Worm (Caenorhabditis elegans): ENCODE results near the gene F10E9.2.
"Not testable (repeated sequence)": the region's sequence is repeated elsewhere in the genome, so short reads cannot be mapped to it uniquely, and the experiment has no call there.

The F10E9.2 gene

ce11 chrIII:8347822-8348221, 35.3 kb downstream of the F10E9.2 start, which contains the start of gene clc-29:
Gene clc-29, minus strand, starts transcription at chrIII:8347922.
- not testable (repeated sequence) for TF ChIP-seq nhr-80 (tag; optimal IDR thresholded peaks at IDR 0.05); let-607 (tag; optimal IDR thresholded peaks at IDR 0.05); Y79H2A.3 (GFP tag; conservative IDR thresholded peaks at IDR 0.05)

ce11 chrIII:8354644-8355461, 42.4 kb downstream of the F10E9.2 start, which contains the start of gene unc-116:
Gene unc-116, minus strand, starts transcription at chrIII:8355174.
- no peak for TF ChIP-seq dpl-1 (GFP tag; optimal IDR thresholded peaks at IDR 0.05)
- TF ChIP-seq fkh-3 (tag; optimal IDR thresholded peaks at IDR 0.05): no peak
- peak; percentile 80 for TF ChIP-seq attf-5 (GFP tag; optimal IDR thresholded peaks at IDR 0.05)
- no peak for TF ChIP-seq aptf-3 (GFP tag; IDR thresholded peaks at IDR 0.05)
- no peak for TF ChIP-seq Y53G8AR.9 (GFP tag; conservative IDR thresholded peaks at IDR 0.05)
- no peak for TF ChIP-seq ccch-3 (GFP tag; optimal IDR thresholded peaks at IDR 0.05)
- TF ChIP-seq lin-35 (GFP tag; optimal IDR thresholded peaks at IDR 0.05): peak in 1 of 3 experiments; percentile 41
- peak; percentile 56 for TF ChIP-seq K12H6.12 (tag; optimal IDR thresholded peaks at IDR 0.05)
- peak; percentile 5; the same call in 1 of the 2 replicates for TF ChIP-seq F33H1.4 (GFP tag; IDR thresholded peaks at IDR 0.05)
- TF ChIP-seq attf-3 (GFP tag; conservative IDR thresholded peaks at IDR 0.05): 0 out of 2 replicates have a peak, but pooled peaks have one; percentile 10
- TF ChIP-seq ceh-79 (tag; optimal IDR thresholded peaks at IDR 0.05): peak; percentile 8
- peak; percentile 7 for TF ChIP-seq ets-4 (GFP tag; optimal IDR thresholded peaks at IDR 0.05)
- no peak for TF ChIP-seq ztf-25 (GFP tag; IDR thresholded peaks at IDR 0.05)
- 0 out of 2 replicates have a peak, but pooled peaks have one; percentile 7 for TF ChIP-seq dox-1 (GFP tag; IDR thresholded peaks at IDR 0.05)
- peak; percentile 34; the same call in 1 of the 2 replicates for TF ChIP-seq hmg-1.2 (GFP tag; IDR thresholded peaks at IDR 0.05)
- peak; percentile 99 for TF ChIP-seq cebp-1 (GFP tag; IDR thresholded peaks at IDR 0.05)
- peak; percentile 100 for TF ChIP-seq cebp-1 (tag; optimal IDR thresholded peaks at IDR 0.05)
- TF ChIP-seq let-526 (GFP tag; IDR thresholded peaks at IDR 0.05): 0 out of 2 replicates have a peak, but pooled peaks have one; percentile 24

ce11 chrIII:8355462-8355815, 42.9 kb downstream of the F10E9.2 start:
- no peak for TF ChIP-seq nhr-179 (tag; optimal IDR thresholded peaks at IDR 0.05)
- TF ChIP-seq snpc-4 (GFP tag; optimal IDR thresholded peaks at IDR 0.05): no peak
- no peak for TF ChIP-seq snpc-4 (tag; optimal IDR thresholded peaks at IDR 0.05)
- TF ChIP-seq madf-8 (GFP tag; conservative IDR thresholded peaks at IDR 0.05): peak; percentile 64
- no peak for TF ChIP-seq pha-4 (tag; optimal IDR thresholded peaks at IDR 0.05)
- TF ChIP-seq egl-18 (GFP tag; IDR thresholded peaks at IDR 0.05): no peak
- no peak for TF ChIP-seq ets-4 (GFP tag; optimal IDR thresholded peaks at IDR 0.05)
- TF ChIP-seq chd-7 (tag; optimal IDR thresholded peaks at IDR 0.05): no peak
- no peak for TF ChIP-seq sea-2 (GFP tag; IDR thresholded peaks at IDR 0.05)
- TF ChIP-seq let-607 (tag; optimal IDR thresholded peaks at IDR 0.05): no peak
- TF ChIP-seq hmg-1.2 (GFP tag; IDR thresholded peaks at IDR 0.05): no peak
- no peak for TF ChIP-seq cebp-2 (GFP tag; IDR thresholded peaks at IDR 0.05)
- no peak for TF ChIP-seq zim-3 (tag; optimal IDR thresholded peaks at IDR 0.05)
- no peak for TF ChIP-seq F49E8.2 (tag; optimal IDR thresholded peaks at IDR 0.05; ENCODE audit: insufficient read depth)
- TF ChIP-seq B0019.2 (GFP tag; conservative IDR thresholded peaks at IDR 0.05): peak; percentile 70
- no peak for TF ChIP-seq attf-5 (GFP tag; optimal IDR thresholded peaks at IDR 0.05)
- TF ChIP-seq snpc-1.1 (tag; optimal IDR thresholded peaks at IDR 0.05; ENCODE audit: insufficient read depth): no peak
- TF ChIP-seq D2030.7 (GFP tag; IDR thresholded peaks at IDR 0.05): peak; percentile 67
- TF ChIP-seq rec-8 (tag; optimal IDR thresholded peaks at IDR 0.05): no peak
- TF ChIP-seq snpc-3.4 (tag; optimal IDR thresholded peaks at IDR 0.05): no peak
- TF ChIP-seq Y53G8AR.9 (GFP tag; conservative IDR thresholded peaks at IDR 0.05): no peak
- TF ChIP-seq madf-10 (tag; optimal IDR thresholded peaks at IDR 0.05): no peak
- no peak for TF ChIP-seq lin-35 (GFP tag; optimal IDR thresholded peaks at IDR 0.05)
- TF ChIP-seq unc-130 (GFP tag; optimal IDR thresholded peaks at IDR 0.05): no peak
- TF ChIP-seq F57C9.4 (tag; optimal IDR thresholded peaks at IDR 0.05): no peak
- TF ChIP-seq Y56A3A.18 (GFP tag; IDR thresholded peaks at IDR 0.05): no peak
- TF ChIP-seq rpc-1 (optimal IDR thresholded peaks at IDR 0.05): no peak
- no peak for TF ChIP-seq rpc-1 (tag; optimal IDR thresholded peaks at IDR 0.05)
- TF ChIP-seq dpff-1 (tag; optimal IDR thresholded peaks at IDR 0.05): no peak
